Fruit fly (Drosophila melanogaster): ENCODE measurements around the gene RhoGEF3.
A peak's percentile ranks its signal among the peaks of the same experiment; 100 is the strongest.

Gene RhoGEF3

dm6 chr3L:324486-324885 lies 47.2 kb downstream of the RhoGEF3 start, which contains the start of gene CG32344 (continued):
- peak; percentile 21 for TF ChIP-seq her (GFP tag; optimal IDR thresholded peaks at IDR 0.05)
- no peak for TF ChIP-seq shn (GFP tag; optimal IDR thresholded peaks at IDR 0.05)
- TF ChIP-seq tna (GFP tag; IDR thresholded peaks at IDR 0.05; ENCODE audit: partially characterized antibody), result 0 out of 2 replicates have a peak, but pooled peaks have one; percentile 35
- TF ChIP-seq tap (tag; optimal IDR thresholded peaks at IDR 0.05), result no peak
- no peak for TF ChIP-seq CG12942 (GFP tag; optimal IDR thresholded peaks at IDR 0.05)
- TF ChIP-seq hbn (GFP tag; IDR thresholded peaks at IDR 0.05; ENCODE audit: partially characterized antibody), result peak; percentile 74; the same call in 1 of the 2 replicates
- peak; percentile 90 for TF ChIP-seq Dp (GFP tag; optimal IDR thresholded peaks at IDR 0.05)
- TF ChIP-seq Deaf1 (tag; optimal IDR thresholded peaks at IDR 0.05), result no peak
- no peak for TF ChIP-seq CG6813 (GFP tag; optimal IDR thresholded peaks at IDR 0.05)
- no peak for TF ChIP-seq CG15011 (GFP tag; optimal IDR thresholded peaks at IDR 0.05)
- no peak for TF ChIP-seq pros (GFP tag; optimal IDR thresholded peaks at IDR 0.05)
- TF ChIP-seq Nf-YC (tag; optimal IDR thresholded peaks at IDR 0.05), result peak; percentile 17
- TF ChIP-seq CG4730 (GFP tag; IDR thresholded peaks at IDR 0.05), result no peak
- no peak for TF ChIP-seq CkIIα-i1 (GFP tag; IDR thresholded peaks at IDR 0.05)
- TF ChIP-seq CG10321 (GFP tag; IDR thresholded peaks at IDR 0.05), result no peak
- peak; percentile 65; the same call in 2 of the 3 replicates for TF ChIP-seq zen2 (GFP tag; IDR thresholded peaks at IDR 0.05; ENCODE audit: partially characterized antibody)
- TF ChIP-seq dimm (GFP tag; IDR thresholded peaks at IDR 0.05), result no peak
- TF ChIP-seq CG9797 (GFP tag; optimal IDR thresholded peaks at IDR 0.05), result peak; percentile 41
- TF ChIP-seq CTCF (GFP tag; optimal IDR thresholded peaks at IDR 0.05), result no peak
- no peak for TF ChIP-seq CG4424 (GFP tag; optimal IDR thresholded peaks at IDR 0.05)
- peak; percentile 83 for TF ChIP-seq gfzf (GFP tag; optimal IDR thresholded peaks at IDR 0.05)
- TF ChIP-seq CG2129 (GFP tag; IDR thresholded peaks at IDR 0.05; ENCODE audit: partially characterized antibody), result peak; percentile 47
- no peak for TF ChIP-seq emc (GFP tag; optimal IDR thresholded peaks at IDR 0.05)
- peak; percentile 56; the same call in 2 of the 3 replicates for TF ChIP-seq Doc3 (GFP tag; IDR thresholded peaks at IDR 0.05; ENCODE audit: partially characterized antibody)
- peak; percentile 66 for TF ChIP-seq CG16813 (GFP tag; IDR thresholded peaks at IDR 0.05; ENCODE audit: partially characterized antibody)
- TF ChIP-seq amos (GFP tag; IDR thresholded peaks at IDR 0.05; ENCODE audit: partially characterized antibody), result peak; percentile 76
- no peak for TF ChIP-seq bowl (GFP tag; IDR thresholded peaks at IDR 0.05)
- TF ChIP-seq jigr1 (GFP tag; IDR thresholded peaks at IDR 0.05), result no peak
- no peak for TF ChIP-seq CG33557 (GFP tag; optimal IDR thresholded peaks at IDR 0.05)
- no peak for TF ChIP-seq CG32772 (GFP tag; IDR thresholded peaks at IDR 0.05)
- peak; percentile 51 for TF ChIP-seq CG2116 (GFP tag; optimal IDR thresholded peaks at IDR 0.05)
- no peak for TF ChIP-seq hth (optimal IDR thresholded peaks at IDR 0.05)
- TF ChIP-seq Bgb (GFP tag; IDR thresholded peaks at IDR 0.05; ENCODE audit: partially characterized antibody), result peak; percentile 74
- TF ChIP-seq Taf1 (GFP tag; IDR thresholded peaks at IDR 0.05), result no peak
- TF ChIP-seq Fer1 (GFP tag; optimal IDR thresholded peaks at IDR 0.05), result no peak
- peak; percentile 70 for TF ChIP-seq CG17385 (GFP tag; optimal IDR thresholded peaks at IDR 0.05)
- TF ChIP-seq Ets65A (GFP tag), result peak; percentile 56
- TF ChIP-seq Pdp1 (GFP tag; optimal IDR thresholded peaks at IDR 0.05), result peak in 1 of 2 experiments; percentile 8
- no peak for TF ChIP-seq CG2678 (tag; optimal IDR thresholded peaks at IDR 0.05)
- TF ChIP-seq nau (GFP tag; optimal IDR thresholded peaks at IDR 0.05), result no peak
- peak; percentile 74 for TF ChIP-seq Med (GFP tag)
- TF ChIP-seq phol (tag; optimal IDR thresholded peaks at IDR 0.05), result peak; percentile 27
- peak; percentile 54 for TF ChIP-seq Myb (GFP tag; optimal IDR thresholded peaks at IDR 0.05)
- TF ChIP-seq kni (GFP tag; optimal IDR thresholded peaks at IDR 0.05), result no peak
- peak; percentile 34; the same call in 1 of the 3 replicates for TF ChIP-seq vnd (GFP tag; IDR thresholded peaks at IDR 0.05; ENCODE audit: partially characterized antibody)
- TF ChIP-seq MBD-R2 (GFP tag; IDR thresholded peaks at IDR 0.05), result peak; percentile 62; the same call in 1 of the 2 replicates
- no peak for TF ChIP-seq HHEX (GFP tag; optimal IDR thresholded peaks at IDR 0.05)
- TF ChIP-seq CG17359 (tag; optimal IDR thresholded peaks at IDR 0.05), result no peak
- TF ChIP-seq Max (GFP tag; optimal IDR thresholded peaks at IDR 0.05), result peak; percentile 93
- no peak for TF ChIP-seq p53 (GFP tag; optimal IDR thresholded peaks at IDR 0.05)

Measured in whole organism, embryonic.